Worm (Caenorhabditis elegans) whole organism, L2 larva: ENCODE measurements around the gene ZK688.4.

Experiments
- C34F6.9 ChIP-seq: fragments of 150-350 bp; optimal IDR thresholded peaks from 2 replicates; lab custom pipeline; 2014; ENCODE audit warnings: missing biosample characterization, missing genetic modification characterization
- F13H6.1 ChIP-seq: sonication (generic microtip); optimal IDR thresholded peaks from 2 replicates; lab custom pipeline; 2016; ENCODE audit warnings: missing genetic modification characterization, missing compliant biosample characterization
- R02D3.7 ChIP-seq: fragments of 150-350 bp; optimal IDR thresholded peaks from 2 replicates; lab custom pipeline; 2014; ENCODE audit warnings: missing biosample characterization, missing genetic modification characterization
- Y55F3AM.14 ChIP-seq: fragments of 200-800 bp; sonication (Bioruptor generic); optimal IDR thresholded peaks from 2 replicates; lab custom pipeline; 2018; ENCODE audit warnings: mild to moderate bottlenecking, missing genetic modification characterization, missing compliant biosample characterization
- ZK546.5 ChIP-seq: sonication (generic microtip); optimal IDR thresholded peaks from 2 replicates; lab custom pipeline; 2017; ENCODE audit warnings: missing biosample characterization, missing genetic modification characterization
- alr-1 ChIP-seq: fragments of 150-350 bp; optimal IDR thresholded peaks from 2 replicates; lab custom pipeline; 2014; ENCODE audit warnings: missing biosample characterization, missing genetic modification characterization
- ama-1 ChIP-seq: fragments of 150-350 bp; optimal IDR thresholded peaks from 2 replicates; lab custom pipeline; 2018; ENCODE audit warnings: inconsistent platforms
- blmp-1 ChIP-seq: sonication (generic microtip); optimal IDR thresholded peaks from 2 replicates; lab custom pipeline; 2017; ENCODE audit warnings: missing genetic modification characterization, mild to moderate bottlenecking, missing compliant biosample characterization, antibody characterized with exemption, moderate library complexity; ENCODE audit not compliant: insufficient read depth
- ceh-16 ChIP-seq: fragments of 150-350 bp; optimal IDR thresholded peaks from 2 replicates; lab custom pipeline; 2014; ENCODE audit warnings: missing biosample characterization, missing genetic modification characterization
- ceh-82 ChIP-seq: fragments of 150-350 bp; optimal IDR thresholded peaks from 2 replicates; lab custom pipeline; 2014; ENCODE audit warnings: missing biosample characterization, missing genetic modification characterization
- crh-2 ChIP-seq: sonication (generic microtip); optimal IDR thresholded peaks from 2 replicates; lab custom pipeline; 2017; ENCODE audit warnings: missing biosample characterization, missing genetic modification characterization
- dmd-4 ChIP-seq: sonication (generic microtip); optimal IDR thresholded peaks from 2 replicates; lab custom pipeline; 2017; ENCODE audit warnings: missing biosample characterization, missing genetic modification characterization
- elt-1 ChIP-seq: fragments of 150-350 bp; optimal IDR thresholded peaks from 2 replicates; lab custom pipeline; 2014; ENCODE audit warnings: missing biosample characterization, missing genetic modification characterization
- fos-1 ChIP-seq: fragments of 150-350 bp; optimal IDR thresholded peaks from 2 replicates; lab custom pipeline; 2014; ENCODE audit warnings: missing biosample characterization, missing genetic modification characterization
- gmeb-1 ChIP-seq: fragments of 150-350 bp; optimal IDR thresholded peaks from 2 replicates; lab custom pipeline; 2014; ENCODE audit warnings: missing biosample characterization, missing genetic modification characterization
- lin-11 ChIP-seq: fragments of 150-350 bp; sonication (generic microtip); optimal IDR thresholded peaks from 2 replicates; lab custom pipeline; 2014; ENCODE audit warnings: missing biosample characterization, missing genetic modification characterization, inconsistent platforms, mixed read lengths
- lin-13 ChIP-seq: fragments of 150-350 bp; optimal IDR thresholded peaks from 2 replicates; lab custom pipeline; 2014; ENCODE audit warnings: missing biosample characterization, missing genetic modification reagents, missing genetic modification characterization
- lin-39 ChIP-seq: fragments of 150-350 bp; optimal IDR thresholded peaks from 2 replicates; lab custom pipeline; 2014; ENCODE audit warnings: missing biosample characterization, missing genetic modification reagents, missing genetic modification characterization
- lsy-2 ChIP-seq, 2 experiments: fragments of 150-350 bp in 1 of 2; sonication (generic microtip) in 1 of 2; optimal IDR thresholded peaks; 2 replicates each; lab custom pipeline; 2014 to 2017; ENCODE audit warnings: missing biosample characterization in 2 of 2, missing genetic modification characterization in 2 of 2
- mab-5 ChIP-seq: fragments of 150-350 bp; optimal IDR thresholded peaks from 2 replicates; lab custom pipeline; 2014; ENCODE audit warnings: missing biosample characterization, missing genetic modification characterization
- mbf-1 ChIP-seq: sonication (generic microtip); optimal IDR thresholded peaks from 2 replicates; lab custom pipeline; 2017; ENCODE audit warnings: missing biosample characterization, missing genetic modification characterization
- mdl-1 ChIP-seq, 2 experiments: fragments of 150-350 bp in 1 of 2; sonication (generic microtip) in 1 of 2; optimal IDR thresholded peaks; 2 replicates each; lab custom pipeline; 2017; ENCODE audit warnings: missing biosample characterization in 2 of 2, missing genetic modification characterization in 2 of 2
- nhr-10 ChIP-seq: sonication (generic microtip); optimal IDR thresholded peaks from 2 replicates; lab custom pipeline; 2017; ENCODE audit warnings: missing biosample characterization, missing genetic modification characterization
- nhr-11 ChIP-seq: fragments of 150-350 bp; optimal IDR thresholded peaks from 2 replicates; lab custom pipeline; 2014; ENCODE audit warnings: missing biosample characterization, missing genetic modification characterization
- nhr-12 ChIP-seq: fragments of 150-350 bp; optimal IDR thresholded peaks from 2 replicates; lab custom pipeline; 2014; ENCODE audit warnings: missing biosample characterization, missing genetic modification characterization
- nhr-129 ChIP-seq: fragments of 150-350 bp; optimal IDR thresholded peaks from 2 replicates; lab custom pipeline; 2014; ENCODE audit warnings: missing biosample characterization, missing genetic modification characterization
- nhr-21 ChIP-seq: fragments of 150-350 bp; optimal IDR thresholded peaks from 2 replicates; lab custom pipeline; 2014; ENCODE audit warnings: missing biosample characterization, missing genetic modification characterization
- nhr-23 ChIP-seq: fragments of 150-350 bp; optimal IDR thresholded peaks from 2 replicates; lab custom pipeline; 2014; ENCODE audit warnings: missing biosample characterization, missing genetic modification reagents, missing genetic modification characterization
- nhr-237 ChIP-seq: fragments of 150-350 bp; optimal IDR thresholded peaks from 2 replicates; lab custom pipeline; 2014; ENCODE audit warnings: missing biosample characterization, missing genetic modification characterization
- nhr-25 ChIP-seq: fragments of 150-350 bp; sonication (generic microtip); optimal IDR thresholded peaks from 3 replicates; lab custom pipeline; 2014; ENCODE audit warnings: missing biosample characterization, missing genetic modification characterization
- nhr-6 ChIP-seq: fragments of 150-350 bp; optimal IDR thresholded peaks from 2 replicates; lab custom pipeline; 2014; ENCODE audit warnings: missing biosample characterization, missing genetic modification characterization
- nhr-77 ChIP-seq: fragments of 150-350 bp; optimal IDR thresholded peaks from 2 replicates; lab custom pipeline; 2014; ENCODE audit warnings: missing biosample characterization, missing genetic modification characterization
- peb-1 ChIP-seq: fragments of 150-350 bp; optimal IDR thresholded peaks from 2 replicates; lab custom pipeline; 2014; ENCODE audit warnings: missing biosample characterization, missing genetic modification characterization
- sem-4 ChIP-seq: fragments of 150-350 bp; optimal IDR thresholded peaks from 2 replicates; lab custom pipeline; 2014; ENCODE audit warnings: missing biosample characterization, missing genetic modification reagents, missing genetic modification characterization
- skn-1 ChIP-seq: sonication (generic microtip); optimal IDR thresholded peaks from 2 replicates; lab custom pipeline; 2017; ENCODE audit warnings: missing biosample characterization, missing genetic modification characterization
- sma-3 ChIP-seq: sonication (generic microtip); optimal IDR thresholded peaks from 2 replicates; lab custom pipeline; 2016; ENCODE audit warnings: missing genetic modification reagents, missing genetic modification characterization, missing compliant biosample characterization
- sma-9 ChIP-seq, 2 experiments: fragments of 150-350 bp in 1 of 2; sonication (generic microtip) in 1 of 2; optimal IDR thresholded peaks; 2 replicates each; lab custom pipeline; 2014 to 2016; ENCODE audit warnings: missing genetic modification characterization in 2 of 2, mild to moderate bottlenecking in 1 of 2, missing biosample characterization in 1 of 2, missing compliant biosample characterization in 1 of 2, missing genetic modification reagents in 1 of 2, moderate library complexity in 1 of 2
- snpc-4 ChIP-seq: fragments of 150-350 bp; optimal IDR thresholded peaks from 2 replicates; lab custom pipeline; 2014; ENCODE audit warnings: missing biosample characterization, missing genetic modification characterization
- unc-39 ChIP-seq: fragments of 150-350 bp; optimal IDR thresholded peaks from 2 replicates; lab custom pipeline; 2014; ENCODE audit warnings: missing biosample characterization, missing genetic modification characterization
- unc-55 ChIP-seq: fragments of 150-350 bp; sonication (generic microtip); optimal IDR thresholded peaks from 3 replicates; lab custom pipeline; 2014; ENCODE audit warnings: missing biosample characterization, missing genetic modification reagents, missing genetic modification characterization
- unc-62 ChIP-seq: fragments of 150-350 bp; optimal IDR thresholded peaks from 2 replicates; lab custom pipeline; 2014; ENCODE audit warnings: missing biosample characterization, missing genetic modification reagents, missing genetic modification characterization
- ztf-1 ChIP-seq: fragments of 200-800 bp; sonication (Bioruptor generic); conservative IDR thresholded peaks from 2 replicates; pipeline ENCODE4 v1.3.6; 2022; ENCODE audit warnings: missing genetic modification characterization, missing compliant biosample characterization
- ztf-11 ChIP-seq: sonication (generic microtip); optimal IDR thresholded peaks from 2 replicates; lab custom pipeline; 2017; ENCODE audit warnings: missing biosample characterization, missing genetic modification characterization
- ztf-4 ChIP-seq: fragments of 150-350 bp; optimal IDR thresholded peaks from 2 replicates; lab custom pipeline; 2014; ENCODE audit warnings: missing biosample characterization, missing genetic modification characterization

Gene ZK688.4

ce11 chrIII:7894724-7895123 is at the start of gene ZK688.4:
Gene ZK688.4, plus strand, starts transcription at chrIII:7895024.
- no peak for TF ChIP-seq ztf-1 (GFP tag; lab: Robert Waterston, UW)
- TF ChIP-seq nhr-25 (tag; lab: Kevin White, UChicago): no peak
- TF ChIP-seq, all 48 proteins: peak for 0

DNA sequence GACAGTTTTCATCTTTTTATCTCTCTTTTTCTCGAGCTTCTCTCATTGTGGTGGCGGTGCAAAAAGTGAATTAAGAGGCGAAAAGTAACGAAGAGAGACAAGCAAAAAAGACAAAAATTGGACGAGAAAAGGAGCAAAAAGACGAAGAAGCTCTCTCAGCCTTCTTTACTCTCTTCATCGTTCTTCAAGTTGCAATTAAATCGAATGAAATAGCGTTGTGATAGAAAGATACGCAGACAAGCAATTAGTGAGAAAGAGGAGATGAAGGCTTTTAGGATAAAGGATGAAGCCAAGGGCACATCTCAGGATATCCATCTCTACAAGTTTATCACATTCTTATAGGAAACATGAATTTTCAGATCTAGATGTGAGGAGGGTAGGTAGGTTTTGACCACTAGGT is 46.7 kb upstream of the ZK688.4 start:
- TF ChIP-seq C34F6.9 (tag; lab: Kevin White, UChicago) (peak; percentile 50), alr-1 (tag; lab: Kevin White, UChicago) (no peak), lin-13 (GFP tag; lab: Kevin White, UChicago) (no peak), sem-4 (tag; lab: Kevin White, UChicago) (no peak), nhr-6 (tag; lab: Kevin White, UChicago) (no peak), sma-3 (GFP tag; lab: Kevin White, UChicago) (no peak), F13H6.1 (tag; lab: Kevin White, UChicago) (no peak), lsy-2 (tag; optimal IDR thresholded peaks at IDR 0.05; lab: Kevin White, UChicago) (peak in 1 of 2 experiments; percentile 17), mbf-1 (tag; lab: Kevin White, UChicago) (no peak), unc-39 (tag; lab: Kevin White, UChicago) (no peak), ztf-4 (tag; lab: Kevin White, UChicago) (no peak), mdl-1 (tag; optimal IDR thresholded peaks at IDR 0.05; lab: Kevin White, UChicago) (no peak), gmeb-1 (tag; lab: Kevin White, UChicago) (no peak), lin-39 (tag; lab: Kevin White, UChicago) (peak; percentile 25), elt-1 (no peak), lin-11 (no peak), ama-1 (no peak), unc-62 (GFP tag; lab: Kevin White, UChicago) (no peak), skn-1 (tag; lab: Kevin White, UChicago) (no peak), fos-1 (tag; lab: Kevin White, UChicago) (no peak), sma-9 (GFP tag; optimal IDR thresholded peaks at IDR 0.05; lab: Kevin White, UChicago) (peak; percentile 9), sma-9 (tag; optimal IDR thresholded peaks at IDR 0.05; lab: Kevin White, UChicago) (no peak), mab-5 (tag; lab: Kevin White, UChicago) (no peak), ZK546.5 (tag; lab: Kevin White, UChicago) (no peak), R02D3.7 (tag; lab: Kevin White, UChicago) (no peak), nhr-21 (tag; lab: Kevin White, UChicago) (no peak), snpc-4 (no peak), nhr-129 (tag; lab: Kevin White, UChicago) (peak; percentile 31), crh-2 (tag; lab: Kevin White, UChicago) (no peak), ceh-82 (tag; lab: Kevin White, UChicago) (no peak)

DNA sequence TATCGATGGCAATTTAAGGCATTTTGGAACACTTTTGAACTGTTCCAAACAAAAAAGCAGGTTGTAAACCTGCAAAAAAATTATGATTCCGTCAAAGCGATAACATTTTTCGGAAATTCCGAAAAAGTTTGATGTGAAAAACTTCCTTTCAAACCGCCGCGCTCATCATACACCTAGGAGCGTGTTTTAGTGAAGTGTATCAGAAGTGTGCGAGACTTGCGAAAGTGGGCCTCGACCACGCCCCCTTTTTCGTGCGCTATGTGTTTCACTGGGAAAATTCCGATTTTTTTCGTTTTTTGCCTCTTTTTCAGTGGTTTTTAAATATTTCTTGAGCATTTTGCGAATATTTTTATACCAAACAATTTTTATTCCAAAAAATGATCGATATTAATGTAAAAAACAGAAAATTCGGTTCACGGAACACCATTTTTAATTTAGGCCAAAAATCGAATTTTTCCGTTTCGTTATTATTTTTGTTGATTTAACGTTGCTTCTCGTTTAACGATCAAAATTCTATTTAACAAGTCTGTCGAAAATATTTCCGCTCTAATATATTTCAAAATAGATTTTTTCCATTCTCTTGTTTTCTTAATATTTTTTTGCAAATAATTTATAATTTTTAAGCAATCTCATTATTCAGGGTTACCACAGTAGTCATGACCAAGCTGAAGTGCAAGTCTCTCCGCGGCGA is 40.2 kb upstream of the ZK688.4 start, which contains the start of gene rpl-35:
Gene rpl-35, plus strand, starts transcription at position 641 of the 691 bp plus-strand sequence.
- TF ChIP-seq ztf-11 (tag; lab: Kevin White, UChicago) (peak; percentile 76), fos-1 (tag; lab: Kevin White, UChicago) (peak; percentile 99), sem-4 (tag; lab: Kevin White, UChicago) (peak; percentile 100), sma-3 (GFP tag; lab: Kevin White, UChicago) (peak; percentile 100), mbf-1 (tag; lab: Kevin White, UChicago) (peak; percentile 66), mab-5 (tag; lab: Kevin White, UChicago) (peak; percentile 98), dmd-4 (peak; percentile 71), lin-13 (GFP tag; lab: Kevin White, UChicago) (peak; percentile 99), nhr-237 (tag; lab: Kevin White, UChicago) (peak; percentile 94), unc-55 (GFP tag; lab: Kevin White, UChicago) (peak; percentile 100), ama-1 (peak; percentile 93), R02D3.7 (tag; lab: Kevin White, UChicago) (peak; percentile 88), nhr-6 (tag; lab: Kevin White, UChicago) (peak; percentile 100), nhr-10 (peak; percentile 94), unc-62 (GFP tag; lab: Kevin White, UChicago) (peak; percentile 96), lin-11 (peak; percentile 100), ztf-1 (GFP tag; lab: Robert Waterston, UW) (0 out of 2 replicates have a peak, but pooled peaks have one; percentile 86), nhr-23 (peak; percentile 15), unc-39 (tag; lab: Kevin White, UChicago) (peak; percentile 20), sma-9 (GFP tag; optimal IDR thresholded peaks at IDR 0.05; lab: Kevin White, UChicago) (peak; percentile 99), sma-9 (tag; optimal IDR thresholded peaks at IDR 0.05; lab: Kevin White, UChicago) (peak; percentile 16), gmeb-1 (tag; lab: Kevin White, UChicago) (peak; percentile 100), elt-1 (peak; percentile 69), nhr-11 (peak; percentile 82), ztf-4 (tag; lab: Kevin White, UChicago) (peak; percentile 100), lsy-2 (tag; optimal IDR thresholded peaks at IDR 0.05; lab: Kevin White, UChicago) (peak; percentile 98 to 99), blmp-1 (tag; lab: Kevin White, UChicago) (peak; percentile 97), mdl-1 (tag; optimal IDR thresholded peaks at IDR 0.05; lab: Kevin White, UChicago) (peak; percentile 51 to 96), nhr-77 (tag; lab: Kevin White, UChicago) (peak; percentile 94), ceh-16 (tag; lab: Kevin White, UChicago) (peak; percentile 100), nhr-129 (tag; lab: Kevin White, UChicago) (peak; percentile 99), nhr-12 (tag; lab: Kevin White, UChicago) (peak; percentile 72), peb-1 (tag; lab: Kevin White, UChicago) (peak; percentile 52), nhr-21 (tag; lab: Kevin White, UChicago) (peak; percentile 100), lin-39 (tag; lab: Kevin White, UChicago) (peak; percentile 90), alr-1 (tag; lab: Kevin White, UChicago) (no peak), Y55F3AM.14 (peak; percentile 99)
